Fruit fly (Drosophila melanogaster): ENCODE measurements around the gene CG9213.

CG9213 gene

dm6 chrX:15591721-15592491 lies 17.6 kb upstream of the CG9213 start (continued):
- TF ChIP-seq Ravus (GFP tag; IDR thresholded peaks at IDR 0.05) (no peak), run (tag; optimal IDR thresholded peaks at IDR 0.05) (no peak), Ets97D (GFP tag; optimal IDR thresholded peaks at IDR 0.05) (no peak), CG2875 (GFP tag; optimal IDR thresholded peaks at IDR 0.05) (peak; percentile 49), al (GFP tag; IDR thresholded peaks at IDR 0.05) (no peak), Hsf (GFP tag; optimal IDR thresholded peaks at IDR 0.05) (peak; percentile 13), Spps (tag; optimal IDR thresholded peaks at IDR 0.05) (no peak), CG31388 (GFP tag; optimal IDR thresholded peaks at IDR 0.05) (no peak), CG43689 (GFP tag; IDR thresholded peaks at IDR 0.05) (no peak; the same call in 1 of the 2 replicates), Opbp (GFP tag; IDR thresholded peaks at IDR 0.05; ENCODE audit: partially characterized antibody) (no peak), Side (GFP tag; optimal IDR thresholded peaks at IDR 0.05) (peak; percentile 7), CG14965 (GFP tag; optimal IDR thresholded peaks at IDR 0.05; ENCODE audit: borderline replicate concordance) (no peak), toy (GFP tag; IDR thresholded peaks at IDR 0.05) (no peak), abd-A (tag; optimal IDR thresholded peaks at IDR 0.05) (no peak), kay (GFP tag; optimal IDR thresholded peaks at IDR 0.05) (peak; percentile 13), CG11398 (GFP tag; optimal IDR thresholded peaks at IDR 0.05) (peak; percentile 10), CG17361 (GFP tag; IDR thresholded peaks at IDR 0.05) (peak; percentile 51; the same call in 1 of the 3 replicates), CG10321 (GFP tag; IDR thresholded peaks at IDR 0.05) (no peak), Adf1 (GFP tag; IDR thresholded peaks at IDR 0.05) (0 out of 2 replicates have a peak, but pooled peaks have one; percentile 15), CG12236 (GFP tag; optimal IDR thresholded peaks at IDR 0.05) (no peak), CG17612 (GFP tag; IDR thresholded peaks at IDR 0.05) (no peak), bcd (GFP tag; optimal IDR thresholded peaks at IDR 0.05) (peak; percentile 52), zfh1 (GFP tag; IDR thresholded peaks at IDR 0.05) (0 out of 3 replicates have a peak, but pooled peaks have one; percentile 38), ttk (GFP tag; IDR thresholded peaks at IDR 0.05) (0 out of 2 replicates have a peak, but pooled peaks have one; percentile 11), kah (GFP tag; optimal IDR thresholded peaks at IDR 0.05) (no peak), Dp (GFP tag; optimal IDR thresholded peaks at IDR 0.05) (no peak), CTCF (GFP tag; optimal IDR thresholded peaks at IDR 0.05) (no peak), CkIIα-i1 (GFP tag; IDR thresholded peaks at IDR 0.05) (no peak), CG14014 (GFP tag; IDR thresholded peaks at IDR 0.05) (peak; percentile 52), ash1 (GFP tag; optimal IDR thresholded peaks at IDR 0.05) (no peak), Dref (GFP tag; IDR thresholded peaks at IDR 0.05) (no peak), gro (GFP tag; optimal IDR thresholded peaks at IDR 0.05) (no peak), Abd-B (GFP tag; optimal IDR thresholded peaks at IDR 0.05) (no peak), Kr (GFP tag; optimal IDR thresholded peaks at IDR 0.05) (no peak), ase (GFP tag; IDR thresholded peaks at IDR 0.05) (no peak), B-H2 (GFP tag; optimal IDR thresholded peaks at IDR 0.05) (no peak), CG10462 (GFP tag; optimal IDR thresholded peaks at IDR 0.05) (peak; percentile 11), CG2678 (tag; optimal IDR thresholded peaks at IDR 0.05) (peak; percentile 61), Usf (GFP tag; optimal IDR thresholded peaks at IDR 0.05) (no peak), CG30431 (GFP tag; optimal IDR thresholded peaks at IDR 0.05) (no peak), D (optimal IDR thresholded peaks at IDR 0.05) (no peak), D (GFP tag; optimal IDR thresholded peaks at IDR 0.05) (peak; percentile 12), tin (GFP tag; optimal IDR thresholded peaks at IDR 0.05) (no peak), Atf3 (GFP tag; optimal IDR thresholded peaks at IDR 0.05) (no peak), Hmx (GFP tag; optimal IDR thresholded peaks at IDR 0.05) (no peak), CG34376 (GFP tag; optimal IDR thresholded peaks at IDR 0.05) (no peak), CG4404 (GFP tag; IDR thresholded peaks at IDR 0.05) (no peak), Taf1 (GFP tag; IDR thresholded peaks at IDR 0.05) (no peak), Dfd (GFP tag; optimal IDR thresholded peaks at IDR 0.05) (no peak), zen2 (GFP tag; IDR thresholded peaks at IDR 0.05; ENCODE audit: partially characterized antibody) (no peak), lab (GFP tag; optimal IDR thresholded peaks at IDR 0.05) (peak; percentile 57), Dad (GFP tag; optimal IDR thresholded peaks at IDR 0.05) (no peak)
